Worm (Caenorhabditis elegans): ENCODE data around the gene cox-14.

- TF ChIP-seq him-1 (tag; optimal IDR thresholded peaks at IDR 0.05) (no peak), dao-5 (tag; optimal IDR thresholded peaks at IDR 0.05) (no peak)
These were observed 2.9 kb upstream of the cox-14 start for ce11 chrIII:10215882-10216281.

Data from whole organism, L4/young adult.